Fruit fly (Drosophila melanogaster): ENCODE data around the gene mtSSB.

The mtSSB gene

dm6 chr3R:16212859-16213708 is 8.0 kb upstream of the mtSSB start (continued):
- no peak for TF ChIP-seq ewg (GFP tag; optimal IDR thresholded peaks at IDR 0.05)
- TF ChIP-seq cwo (GFP tag; optimal IDR thresholded peaks at IDR 0.05), result peak; percentile 72
- TF ChIP-seq CHES-1-like (GFP tag; optimal IDR thresholded peaks at IDR 0.05), result no peak
- peak; percentile 46 for TF ChIP-seq org-1 (GFP tag; optimal IDR thresholded peaks at IDR 0.05)
- no peak for TF ChIP-seq tx (GFP tag; optimal IDR thresholded peaks at IDR 0.05)
- no peak for TF ChIP-seq Dll (GFP tag; IDR thresholded peaks at IDR 0.05; ENCODE audit: partially characterized antibody)
- TF ChIP-seq Fer1 (GFP tag; optimal IDR thresholded peaks at IDR 0.05), result peak; percentile 85
- no peak for TF ChIP-seq Eip74EF (GFP tag; optimal IDR thresholded peaks at IDR 0.05)
- peak; percentile 23 for TF ChIP-seq tio (GFP tag; optimal IDR thresholded peaks at IDR 0.05)
- no peak for TF ChIP-seq CG3065 (GFP tag; optimal IDR thresholded peaks at IDR 0.05)
- TF ChIP-seq CG2875 (GFP tag; optimal IDR thresholded peaks at IDR 0.05), result no peak
- TF ChIP-seq CG13287 (GFP tag; IDR thresholded peaks at IDR 0.05; ENCODE audit: partially characterized antibody), result no peak
- TF ChIP-seq CG13624 (GFP tag; optimal IDR thresholded peaks at IDR 0.05), result no peak
- no peak for TF ChIP-seq oc (tag; optimal IDR thresholded peaks at IDR 0.05)
- TF ChIP-seq CG7928 (GFP tag; optimal IDR thresholded peaks at IDR 0.05), result no peak
- TF ChIP-seq dysf (GFP tag; IDR thresholded peaks at IDR 0.05), result peak; percentile 26; the same call in 1 of the 3 replicates
- TF ChIP-seq CG12299 (tag; optimal IDR thresholded peaks at IDR 0.05), result no peak
- peak; percentile 34 for TF ChIP-seq Max (GFP tag; optimal IDR thresholded peaks at IDR 0.05)
- TF ChIP-seq Bteb2 (GFP tag; optimal IDR thresholded peaks at IDR 0.05), result no peak
- TF ChIP-seq lola (GFP tag; optimal IDR thresholded peaks at IDR 0.05), result peak in 1 of 3 experiments; percentile 42
- peak; percentile 22 for TF ChIP-seq Xbp1 (GFP tag; optimal IDR thresholded peaks at IDR 0.05)
- no peak for TF ChIP-seq Abd-B (GFP tag; optimal IDR thresholded peaks at IDR 0.05)
- TF ChIP-seq pzg (GFP tag; optimal IDR thresholded peaks at IDR 0.05), result no peak
- TF ChIP-seq nom (GFP tag; optimal IDR thresholded peaks at IDR 0.05), result peak; percentile 5
- TF ChIP-seq CG12769 (tag; optimal IDR thresholded peaks at IDR 0.05), result no peak
- TF ChIP-seq CG17829 (tag; optimal IDR thresholded peaks at IDR 0.05), result no peak
- peak; percentile 6 for TF ChIP-seq CG6813 (GFP tag; optimal IDR thresholded peaks at IDR 0.05)
- TF ChIP-seq dmrt99B (tag; optimal IDR thresholded peaks at IDR 0.05), result peak; percentile 72
- TF ChIP-seq CG12219 (GFP tag; optimal IDR thresholded peaks at IDR 0.05), result no peak
- peak; percentile 72 for TF ChIP-seq HHEX (GFP tag; optimal IDR thresholded peaks at IDR 0.05)
- peak; percentile 44 for TF ChIP-seq CG2712 (tag; optimal IDR thresholded peaks at IDR 0.05)
- TF ChIP-seq stc (GFP tag; IDR thresholded peaks at IDR 0.05), result no peak
- no peak for TF ChIP-seq CG1647 (GFP tag; optimal IDR thresholded peaks at IDR 0.05)
- no peak for TF ChIP-seq ash1 (GFP tag; optimal IDR thresholded peaks at IDR 0.05)
- TF ChIP-seq CG9437 (GFP tag; optimal IDR thresholded peaks at IDR 0.05), result peak; percentile 31
- peak; percentile 55 for TF ChIP-seq odd (GFP tag; optimal IDR thresholded peaks at IDR 0.05)
- TF ChIP-seq sqz (GFP tag; optimal IDR thresholded peaks at IDR 0.05), result peak; percentile 25
- TF ChIP-seq CG3995 (GFP tag; optimal IDR thresholded peaks at IDR 0.05), result no peak
- TF ChIP-seq NfI (GFP tag; optimal IDR thresholded peaks at IDR 0.05), result peak; percentile 27
- no peak for TF ChIP-seq ATbp (GFP tag; optimal IDR thresholded peaks at IDR 0.05)
- TF ChIP-seq CG30020 (tag; optimal IDR thresholded peaks at IDR 0.05), result no peak
- peak; percentile 45 for TF ChIP-seq Jarid2 (GFP tag; optimal IDR thresholded peaks at IDR 0.05)
- no peak for TF ChIP-seq Taf1 (GFP tag; IDR thresholded peaks at IDR 0.05)
- peak; percentile 59 for TF ChIP-seq Hand (GFP tag; optimal IDR thresholded peaks at IDR 0.05)
- TF ChIP-seq Nf-YB (GFP tag; optimal IDR thresholded peaks at IDR 0.05), result no peak
- no peak for TF ChIP-seq gt (GFP tag; IDR thresholded peaks at IDR 0.05)
- peak; percentile 40 for TF ChIP-seq D19B (GFP tag; optimal IDR thresholded peaks at IDR 0.05)

Data from whole organism, embryonic.